Fruit fly (Drosophila melanogaster) whole organism, embryonic: Measurements from ENCODE around the gene alphaTub67C.

Experiments used
- Antp ChIP-seq: fragments of 200-800 bp; sonication (Bioruptor generic); optimal IDR thresholded peaks from 3 replicates; lab custom pipeline; 2016; ENCODE audit warnings: missing biosample characterization, missing genetic modification characterization
- Bteb2 ChIP-seq: fragments of 200-800 bp; sonication (Bioruptor generic); optimal IDR thresholded peaks from 2 replicates; lab custom pipeline; 2016; ENCODE audit warnings: missing biosample characterization, missing genetic modification characterization
- CG10431 ChIP-seq: fragments of 200-800 bp; sonication (Bioruptor generic); optimal IDR thresholded peaks from 3 replicates; lab custom pipeline; 2018; ENCODE audit warnings: missing biosample characterization, mild to moderate bottlenecking, missing genetic modification characterization
- CG11398 ChIP-seq: fragments of 200-800 bp; sonication (Bioruptor generic); optimal IDR thresholded peaks from 2 replicates; lab custom pipeline; 2016; ENCODE audit warnings: missing biosample characterization, missing genetic modification characterization
- CG11696 ChIP-seq: fragments of 200-800 bp; sonication (Bioruptor generic); IDR thresholded peaks from 2 replicates; pipeline ENCODE4 v1.3.6; 2022; ENCODE audit warnings: missing biosample characterization, missing genetic modification characterization
- CG11723 ChIP-seq: fragments of 200-800 bp; sonication (Bioruptor generic); optimal IDR thresholded peaks from 2 replicates; lab custom pipeline; 2017; ENCODE audit warnings: missing biosample characterization, mild to moderate bottlenecking, missing genetic modification characterization
- CG12236 ChIP-seq: fragments of 200-800 bp; sonication (Bioruptor generic); optimal IDR thresholded peaks from 2 replicates; lab custom pipeline; 2016; ENCODE audit warnings: missing biosample characterization, missing genetic modification characterization
- CG13894 ChIP-seq: fragments of 200-800 bp; sonication (Bioruptor generic); optimal IDR thresholded peaks from 3 replicates; lab custom pipeline; 2018; ENCODE audit warnings: missing biosample characterization, mild to moderate bottlenecking, missing genetic modification characterization, moderate library complexity
- CG1603 ChIP-seq: fragments of 200-800 bp; sonication (Bioruptor generic); optimal IDR thresholded peaks from 2 replicates; lab custom pipeline; 2019; ENCODE audit warnings: missing biosample characterization, mild to moderate bottlenecking, missing genetic modification characterization, moderate library complexity
- CG17568 ChIP-seq: fragments of 200-800 bp; sonication (Bioruptor generic); optimal IDR thresholded peaks from 2 replicates; lab custom pipeline; 2018; ENCODE audit warnings: missing biosample characterization, mild to moderate bottlenecking, missing genetic modification characterization, moderate library complexity
- CG30020 ChIP-seq: fragments of 200-800 bp; optimal IDR thresholded peaks from 2 replicates; lab custom pipeline; 2019; ENCODE audit warnings: missing biosample characterization, mild to moderate bottlenecking, missing genetic modification characterization, moderate library complexity
- CG30431 ChIP-seq: fragments of 200-800 bp; sonication (Bioruptor generic); optimal IDR thresholded peaks from 2 replicates; lab custom pipeline; 2017; ENCODE audit warnings: missing biosample characterization, missing genetic modification characterization
- CG3163 ChIP-seq: fragments of 200-800 bp; sonication (Bioruptor generic); optimal IDR thresholded peaks from 3 replicates; lab custom pipeline; 2016; ENCODE audit warnings: missing biosample characterization, missing genetic modification characterization
- CG32772 ChIP-seq: fragments of 200-800 bp; sonication (Bioruptor generic); IDR thresholded peaks from 2 replicates; pipeline ENCODE4 v1.3.6; 2022; ENCODE audit warnings: missing biosample characterization, missing genetic modification characterization
- CG34376 ChIP-seq: fragments of 200-800 bp; sonication (Bioruptor generic); optimal IDR thresholded peaks from 2 replicates; lab custom pipeline; 2018; ENCODE audit warnings: missing biosample characterization, mild to moderate bottlenecking, missing genetic modification characterization
- CG3726 ChIP-seq: fragments of 200-800 bp; sonication (Bioruptor generic); IDR thresholded peaks from 3 replicates; pipeline ENCODE4, ENCODE4 v1.3.6; 2022; ENCODE audit warnings: missing biosample characterization, missing genetic modification characterization
- CG4360 ChIP-seq: fragments of 200-800 bp; sonication (Bioruptor generic); IDR thresholded peaks from 2 replicates; pipeline ENCODE4 v1.3.6; 2022; ENCODE audit warnings: missing biosample characterization, missing genetic modification characterization
- CG6683 ChIP-seq: fragments of 200-800 bp; sonication (Bioruptor generic); optimal IDR thresholded peaks from 2 replicates; lab custom pipeline; 2017; ENCODE audit warnings: missing biosample characterization, mild to moderate bottlenecking, missing genetic modification characterization, missing genetic modification reagents
- CG7271 ChIP-seq: fragments of 200-800 bp; sonication (Bioruptor generic); optimal IDR thresholded peaks from 2 replicates; lab custom pipeline; 2018; ENCODE audit warnings: missing biosample characterization, mild to moderate bottlenecking, missing genetic modification characterization, moderate library complexity
- CG7786 ChIP-seq: fragments of 200-800 bp; sonication (Bioruptor generic); optimal IDR thresholded peaks from 2 replicates; lab custom pipeline; 2016; ENCODE audit warnings: missing biosample characterization, missing genetic modification characterization
- CG7987 ChIP-seq: fragments of 200-800 bp; sonication (Bioruptor generic); optimal IDR thresholded peaks from 2 replicates; lab custom pipeline; 2018; ENCODE audit warnings: missing biosample characterization, mild to moderate bottlenecking, missing genetic modification characterization, moderate library complexity
- CG8765 ChIP-seq: fragments of 200-800 bp; sonication (Bioruptor generic); IDR thresholded peaks from 2 replicates; pipeline ENCODE4 v1.3.6; 2022; ENCODE audit warnings: missing biosample characterization, missing genetic modification characterization
- CrebB ChIP-seq: fragments of 200-800 bp; sonication (Bioruptor generic); optimal IDR thresholded peaks from 3 replicates; lab custom pipeline; 2018; ENCODE audit warnings: missing biosample characterization, mild to moderate bottlenecking, missing genetic modification characterization
- Doc2 ChIP-seq: fragments of 200-800 bp; sonication (Bioruptor generic); IDR thresholded peaks from 2 replicates; pipeline ENCODE4 v1.3.6; 2022; ENCODE audit warnings: missing biosample characterization, missing genetic modification characterization
- Gug ChIP-seq: fragments of 200-800 bp; sonication (Bioruptor generic); IDR thresholded peaks from 4 replicates; pipeline ENCODE4 v1.3.6; 2022; ENCODE audit warnings: missing biosample characterization, missing genetic modification characterization
- Hr78 ChIP-seq, 2 experiments: fragments of 200-800 bp in 1 of 2; fragments of >200 bp in 1 of 2; sonication (Bioruptor generic) in 1 of 2; optimal IDR thresholded peaks; 2 replicates each; lab custom pipeline; 2017 to 2019; ENCODE audit warnings: missing biosample characterization in 2 of 2, missing genetic modification characterization in 2 of 2, mild to moderate bottlenecking in 1 of 2, moderate library complexity in 1 of 2
- NC2β ChIP-seq: fragments of 200-800 bp; sonication (Bioruptor generic); optimal IDR thresholded peaks from 2 replicates; lab custom pipeline; 2016; ENCODE audit warnings: missing biosample characterization, missing genetic modification characterization
- Rfx ChIP-seq: fragments of 200-800 bp; sonication (Bioruptor generic); IDR thresholded peaks from 2 replicates; pipeline ENCODE4 v1.3.6; 2022; ENCODE audit warnings: missing biosample characterization, missing genetic modification characterization
- Side ChIP-seq: fragments of 200-800 bp; sonication (Bioruptor generic); optimal IDR thresholded peaks from 2 replicates; lab custom pipeline; 2016; ENCODE audit warnings: missing biosample characterization, missing genetic modification characterization
- Trl ChIP-seq, 3 experiments: fragments of >200 bp in 2 of 3; fragments of 200-800 bp in 1 of 3; sonication (Bioruptor generic) in 1 of 3; optimal IDR thresholded peaks; 2 replicates in 1 of 3; 3 replicates in 2 of 3; lab custom pipeline; 2016 to 2017; ENCODE audit warnings: missing biosample characterization in 1 of 3, missing genetic modification characterization in 1 of 3
- Usf ChIP-seq: fragments of 200-800 bp; sonication (Bioruptor generic); optimal IDR thresholded peaks from 2 replicates; lab custom pipeline; 2017; ENCODE audit warnings: missing genotype, missing biosample characterization, missing genetic modification characterization
- Vsx1 ChIP-seq: fragments of 200-800 bp; sonication (Bioruptor generic); optimal IDR thresholded peaks from 2 replicates; lab custom pipeline; 2017; ENCODE audit warnings: missing biosample characterization, mild to moderate bottlenecking, missing genetic modification characterization, missing genetic modification reagents
- ap ChIP-seq: fragments of 200-800 bp; sonication (Bioruptor generic); IDR thresholded peaks from 2 replicates; pipeline ENCODE4 v1.3.6; 2022; ENCODE audit warnings: missing biosample characterization, missing genetic modification characterization
- ato ChIP-seq: fragments of 200-800 bp; sonication (Bioruptor generic); IDR thresholded peaks from 2 replicates; pipeline ENCODE4 v1.3.6; 2022; ENCODE audit warnings: missing biosample characterization, missing genetic modification characterization; ENCODE audit not compliant: partially characterized antibody
- bcd ChIP-seq: fragments of 200-800 bp; sonication (Bioruptor generic); optimal IDR thresholded peaks from 2 replicates; lab custom pipeline; 2017; ENCODE audit warnings: missing biosample characterization, mild to moderate bottlenecking, missing genetic modification characterization
- br ChIP-seq: fragments of >200 bp; optimal IDR thresholded peaks from 2 replicates; lab custom pipeline; 2017
- dan ChIP-seq: fragments of 200-800 bp; sonication (Bioruptor generic); IDR thresholded peaks from 2 replicates; pipeline ENCODE4 v1.3.6; 2022; ENCODE audit warnings: missing biosample characterization, missing genetic modification characterization
- dimm ChIP-seq: fragments of 200-800 bp; sonication (Bioruptor generic); IDR thresholded peaks from 2 replicates; pipeline ENCODE4 v1.3.6; 2022; ENCODE audit warnings: missing biosample characterization, missing genetic modification characterization
- disco-r ChIP-seq: fragments of 200-800 bp; sonication (Bioruptor generic); optimal IDR thresholded peaks from 2 replicates; lab custom pipeline; 2016; ENCODE audit warnings: missing biosample characterization, missing genetic modification characterization
- hbn ChIP-seq: fragments of 200-800 bp; sonication (Bioruptor generic); IDR thresholded peaks from 2 replicates; pipeline ENCODE4 v1.3.6; 2022; ENCODE audit warnings: missing biosample characterization, missing genetic modification characterization; ENCODE audit not compliant: partially characterized antibody
- her ChIP-seq: fragments of 200-800 bp; sonication (Bioruptor generic); optimal IDR thresholded peaks from 2 replicates; lab custom pipeline; 2016; ENCODE audit warnings: missing biosample characterization, missing genetic modification characterization
- inv ChIP-seq: fragments of 200-800 bp; sonication (Bioruptor generic); IDR thresholded peaks from 2 replicates; pipeline ENCODE4 v1.3.6; 2022; ENCODE audit warnings: missing biosample characterization, missing genetic modification characterization; ENCODE audit not compliant: partially characterized antibody
- jing ChIP-seq: fragments of 200-800 bp; sonication (Bioruptor generic); optimal IDR thresholded peaks from 2 replicates; lab custom pipeline; 2018; ENCODE audit warnings: missing biosample characterization, mild to moderate bottlenecking, missing genetic modification characterization
- lab ChIP-seq: fragments of 200-800 bp; sonication (Bioruptor generic); optimal IDR thresholded peaks from 3 replicates; lab custom pipeline; 2017; ENCODE audit warnings: missing biosample characterization, missing genetic modification characterization, mild to moderate bottlenecking, moderate library complexity, missing genetic modification reagents
- nerfin-1 ChIP-seq: fragments of 200-800 bp; sonication (Bioruptor generic); optimal IDR thresholded peaks from 3 replicates; lab custom pipeline; 2019; ENCODE audit warnings: missing biosample characterization, mild to moderate bottlenecking, missing genetic modification characterization, moderate library complexity
- pb ChIP-seq: fragments of 200-800 bp; sonication (Bioruptor generic); optimal IDR thresholded peaks from 3 replicates; lab custom pipeline; 2016; ENCODE audit warnings: missing biosample characterization, missing genetic modification characterization
- ranshi ChIP-seq: fragments of 200-800 bp; sonication (Bioruptor generic); IDR thresholded peaks from 2 replicates; pipeline ENCODE4 v1.3.6; 2022; ENCODE audit warnings: missing biosample characterization, missing genetic modification characterization
- shn ChIP-seq: fragments of 200-800 bp; sonication (Bioruptor generic); optimal IDR thresholded peaks from 3 replicates; lab custom pipeline; 2016; ENCODE audit warnings: missing biosample characterization, missing genetic modification characterization
- sqz ChIP-seq: fragments of 200-800 bp; sonication (Bioruptor generic); optimal IDR thresholded peaks from 3 replicates; lab custom pipeline; 2018; ENCODE audit warnings: missing biosample characterization, mild to moderate bottlenecking, missing genetic modification characterization
- wek ChIP-seq: fragments of 200-800 bp; sonication (Bioruptor generic); optimal IDR thresholded peaks from 3 replicates; lab custom pipeline; 2018; ENCODE audit warnings: missing biosample characterization, mild to moderate bottlenecking, missing genetic modification characterization, moderate library complexity

Gene alphaTub67C

DNA sequence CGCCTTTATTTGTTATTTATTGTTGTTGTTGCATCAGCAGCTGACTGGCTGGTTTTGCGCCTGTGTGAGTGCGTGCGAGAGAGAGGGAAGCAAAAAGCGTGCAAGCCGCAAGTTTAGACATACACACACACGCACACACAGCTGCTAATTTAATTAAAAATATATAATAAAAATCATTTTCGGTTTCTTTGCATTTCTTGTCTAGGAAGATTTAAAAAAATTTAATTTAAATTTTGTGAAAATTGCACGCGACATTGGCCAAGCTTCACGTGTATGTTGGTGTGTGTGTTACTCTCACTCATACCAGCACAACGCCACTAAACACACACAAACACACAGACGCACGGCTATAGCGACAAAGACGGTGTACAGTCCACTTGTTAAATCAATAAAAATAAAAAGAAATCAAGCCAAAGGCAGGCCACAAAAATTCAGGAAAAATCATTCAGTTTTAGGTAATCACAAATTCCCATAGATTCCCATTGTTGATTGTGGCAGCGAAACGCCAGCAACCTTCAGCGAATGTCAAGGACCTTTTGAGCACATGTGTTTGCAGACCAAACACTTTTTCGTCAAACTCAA is 12.6 kb downstream of the alphaTub67C start (continued):
- TF ChIP-seq CG32772 (GFP tag; lab: Robert Waterston, UW), result no peak
- TF ChIP-seq CG10431 (GFP tag; lab: Kevin White, UChicago), result no peak
- no peak for TF ChIP-seq CG7987 (GFP tag; lab: Kevin White, UChicago)
- TF ChIP-seq sqz (GFP tag; lab: Kevin White, UChicago), result no peak
- no peak for TF ChIP-seq CG34376 (GFP tag; lab: Kevin White, UChicago)
- peak; percentile 10 for TF ChIP-seq CG17568
- peak in 1 of 2 experiments; percentile 2 for TF ChIP-seq Trl (optimal IDR thresholded peaks at IDR 0.05; lab: Kevin White, UChicago)
- TF ChIP-seq Trl (GFP tag; optimal IDR thresholded peaks at IDR 0.05; lab: Kevin White, UChicago), result no peak
- TF ChIP-seq Bteb2 (GFP tag; lab: Kevin White, UChicago), result no peak
- TF ChIP-seq NC2β (GFP tag; lab: Kevin White, UChicago), result no peak
- 0 out of 4 replicates have a peak, but pooled peaks have one; percentile 19 for TF ChIP-seq Gug
- TF ChIP-seq CG7786 (GFP tag; lab: Kevin White, UChicago), result no peak
- no peak for TF ChIP-seq CG7271
- no peak for TF ChIP-seq Rfx (GFP tag; lab: Robert Waterston, UW)
- TF ChIP-seq Usf (GFP tag; lab: Kevin White, UChicago), result no peak
- TF ChIP-seq her, result no peak
- TF ChIP-seq CG13894 (tag; lab: Kevin White, UChicago), result no peak
- TF ChIP-seq ato, result no peak
- no peak for TF ChIP-seq CG11398 (GFP tag; lab: Kevin White, UChicago)
- TF ChIP-seq CG8765 (GFP tag; lab: Robert Waterston, UW), result no peak
- TF ChIP-seq ranshi (GFP tag; lab: Robert Waterston, UW), result 0 out of 2 replicates have a peak, but pooled peaks have one; percentile 9
- no peak for TF ChIP-seq lab (GFP tag; lab: Kevin White, UChicago)
- no peak for TF ChIP-seq CG30020 (tag; lab: Kevin White, UChicago)
- 0 out of 2 replicates have a peak, but pooled peaks have one; percentile 26 for TF ChIP-seq ap (GFP tag; lab: Robert Waterston, UW)
- TF ChIP-seq CG30431 (GFP tag; lab: Kevin White, UChicago), result no peak
- TF ChIP-seq Vsx1 (GFP tag; lab: Kevin White, UChicago), result peak; percentile 53
- TF ChIP-seq CG1603 (tag; lab: Kevin White, UChicago), result no peak
- 0 out of 2 replicates have a peak, but pooled peaks have one; percentile 26 for TF ChIP-seq CG11696
- no peak for TF ChIP-seq jing
- TF ChIP-seq Antp (GFP tag; lab: Kevin White, UChicago), result no peak
- no peak for TF ChIP-seq shn (GFP tag; lab: Kevin White, UChicago)
- no peak for TF ChIP-seq Hr78 (GFP tag; optimal IDR thresholded peaks at IDR 0.05; lab: Kevin White, UChicago)
- no peak for TF ChIP-seq nerfin-1
- TF ChIP-seq hbn (GFP tag; lab: Robert Waterston, UW), result no peak
- no peak for TF ChIP-seq bcd (GFP tag; lab: Kevin White, UChicago)
- TF ChIP-seq CG3726, result 0 out of 3 replicates have a peak, but pooled peaks have one; percentile 39
- no peak for TF ChIP-seq CG11723 (GFP tag; lab: Kevin White, UChicago)
- no peak for TF ChIP-seq pb
- no peak for TF ChIP-seq CG3163
- TF ChIP-seq dan, result no peak
- no peak for TF ChIP-seq dimm (GFP tag; lab: Robert Waterston, UW)
- TF ChIP-seq CrebB (tag; lab: Kevin White, UChicago), result no peak
- no peak for TF ChIP-seq CG6683
- no peak for TF ChIP-seq inv (GFP tag; lab: Robert Waterston, UW)
- no peak for TF ChIP-seq CG12236 (GFP tag; lab: Kevin White, UChicago)
- peak; percentile 67 for TF ChIP-seq CG4360 (GFP tag; lab: Robert Waterston, UW)
- no peak for TF ChIP-seq disco-r
- no peak for TF ChIP-seq Side (GFP tag; lab: Kevin White, UChicago)
- TF ChIP-seq wek (GFP tag; lab: Kevin White, UChicago), result no peak
- TF ChIP-seq br (lab: Kevin White, UChicago), result no peak
- no peak for TF ChIP-seq Doc2 (GFP tag; lab: Robert Waterston, UW)
